Worm (Caenorhabditis elegans): ENCODE measurements around the gene Y113G7B.12.

DNA sequence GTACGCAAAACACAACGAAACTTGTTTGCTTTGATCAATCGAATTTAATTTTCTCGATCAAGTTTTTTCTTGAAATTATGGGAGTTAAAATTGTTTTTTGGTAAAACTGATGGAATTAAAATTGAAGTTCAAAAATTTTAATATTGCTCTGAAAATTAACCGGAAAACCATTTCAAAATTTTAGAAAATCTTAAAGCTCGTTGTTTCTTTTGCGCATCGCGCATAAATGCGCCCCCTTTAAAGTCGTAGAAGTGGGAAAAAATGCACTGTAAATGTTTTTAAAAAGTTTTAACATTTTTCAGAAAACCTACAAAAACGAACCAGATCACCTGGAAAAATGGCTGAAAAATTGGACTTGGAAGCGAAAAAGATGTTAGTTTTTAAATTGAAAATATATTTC lies 9.4 kb downstream of the Y113G7B.12 start, which contains the start of gene fbxa-113:
- TF ChIP-seq unc-39 (tag; optimal IDR thresholded peaks at IDR 0.05) (no peak), mls-2 (tag; optimal IDR thresholded peaks at IDR 0.05) (no peak), pha-4 (tag; optimal IDR thresholded peaks at IDR 0.05) (no peak), nhr-76 (tag; optimal IDR thresholded peaks at IDR 0.05) (no peak), elt-1 (tag; optimal IDR thresholded peaks at IDR 0.05; ENCODE audit: borderline replicate concordance, insufficient read depth) (no peak), hlh-1 (tag; optimal IDR thresholded peaks at IDR 0.05) (no peak)

All from whole organism, mixed stage, embryonic.